Fruit fly (Drosophila melanogaster) whole organism, embryonic: ENCODE data around the gene CG10700.

Experiments used
- Awh ChIP-seq: fragments of 200-800 bp; sonication (Bioruptor generic); IDR thresholded peaks from 2 replicates; pipeline ENCODE4, ENCODE4 v1.3.6; 2022; ENCODE audit warnings: missing biosample characterization, missing genetic modification characterization
- CG10274 ChIP-seq: fragments of 200-800 bp; sonication (Bioruptor generic); optimal IDR thresholded peaks from 3 replicates; lab custom pipeline; 2017; ENCODE audit warnings: missing biosample characterization, mild to moderate bottlenecking, missing genetic modification characterization
- CG11456 ChIP-seq: fragments of 200-800 bp; sonication (Bioruptor generic); IDR thresholded peaks from 3 replicates; pipeline ENCODE4 v1.3.6; 2022; ENCODE audit warnings: missing biosample characterization, missing genetic modification characterization
- CG15479 ChIP-seq: fragments of 200-800 bp; sonication (Bioruptor generic); optimal IDR thresholded peaks from 3 replicates; lab custom pipeline; 2019; ENCODE audit warnings: missing biosample characterization, mild to moderate bottlenecking, missing genetic modification characterization, moderate library complexity
- CG15601 ChIP-seq: fragments of 200-800 bp; sonication (Bioruptor generic); optimal IDR thresholded peaks from 3 replicates; lab custom pipeline; 2019; ENCODE audit warnings: missing biosample characterization, mild to moderate bottlenecking, missing genetic modification characterization, moderate library complexity
- CG17186 ChIP-seq: fragments of 200-800 bp; sonication (Bioruptor generic); optimal IDR thresholded peaks from 3 replicates; lab custom pipeline; 2017; ENCODE audit warnings: missing biosample characterization, missing genetic modification reagents, missing genetic modification characterization
- CG2875 ChIP-seq: fragments of 200-800 bp; sonication (Bioruptor generic); optimal IDR thresholded peaks from 2 replicates; lab custom pipeline; 2017; ENCODE audit warnings: missing biosample characterization, mild to moderate bottlenecking, missing genetic modification characterization, missing genetic modification reagents
- CG31224 ChIP-seq: fragments of 200-800 bp; sonication (Bioruptor generic); IDR thresholded peaks from 2 replicates; pipeline ENCODE4 v1.3.6; 2022; ENCODE audit warnings: missing biosample characterization, missing genetic modification characterization
- CG7987 ChIP-seq: fragments of 200-800 bp; sonication (Bioruptor generic); optimal IDR thresholded peaks from 2 replicates; lab custom pipeline; 2018; ENCODE audit warnings: missing biosample characterization, mild to moderate bottlenecking, missing genetic modification characterization, moderate library complexity
- E2f2 ChIP-seq: fragments of 200-800 bp; sonication (Bioruptor generic); IDR thresholded peaks from 2 replicates; pipeline ENCODE4 v1.3.6; 2022; ENCODE audit warnings: missing biosample characterization, missing genetic modification characterization
- Eip74EF ChIP-seq, 2 experiments: fragments of 200-800 bp in 1 of 2; fragments of >200 bp in 1 of 2; sonication (Bioruptor generic) in 1 of 2; optimal IDR thresholded peaks; 2 replicates each; lab custom pipeline; 2017 to 2019; ENCODE audit warnings: missing biosample characterization in 2 of 2, missing genetic modification characterization in 2 of 2, mild to moderate bottlenecking in 1 of 2, moderate library complexity in 1 of 2
- Gug ChIP-seq: fragments of 200-800 bp; sonication (Bioruptor generic); IDR thresholded peaks from 4 replicates; pipeline ENCODE4 v1.3.6; 2022; ENCODE audit warnings: missing biosample characterization, missing genetic modification characterization
- Lim3 ChIP-seq: fragments of 200-800 bp; sonication (Bioruptor generic); IDR thresholded peaks from 2 replicates; pipeline ENCODE4 v1.3.6; 2022; ENCODE audit warnings: missing biosample characterization, missing genetic modification characterization
- MESR4 ChIP-seq: fragments of 200-800 bp; sonication (Bioruptor generic); optimal IDR thresholded peaks from 2 replicates; lab custom pipeline; 2018; ENCODE audit warnings: missing biosample characterization, mild to moderate bottlenecking, missing genetic modification characterization, moderate library complexity
- Med ChIP-seq: fragments of 200-800 bp; sonication (Bioruptor generic); peaks from one replicate; lab custom pipeline; 2016; ENCODE audit warnings: missing biosample characterization, missing genetic modification characterization, mild to moderate bottlenecking, inconsistent platforms, moderate library complexity
- Mrtf ChIP-seq: fragments of 200-800 bp; sonication (Bioruptor generic); IDR thresholded peaks from 3 replicates; pipeline ENCODE4 v1.3.6; 2022; ENCODE audit warnings: missing biosample characterization, missing genetic modification characterization
- Trl ChIP-seq, 3 experiments: fragments of >200 bp in 2 of 3; fragments of 200-800 bp in 1 of 3; sonication (Bioruptor generic) in 1 of 3; optimal IDR thresholded peaks; 2 replicates in 1 of 3; 3 replicates in 2 of 3; lab custom pipeline; 2016 to 2017; ENCODE audit warnings: missing biosample characterization in 1 of 3, missing genetic modification characterization in 1 of 3
- bab2 ChIP-seq: fragments of 200-800 bp; sonication (Bioruptor generic); optimal IDR thresholded peaks from 2 replicates; lab custom pipeline; 2016; ENCODE audit warnings: missing biosample characterization, missing genetic modification characterization
- caup ChIP-seq: fragments of 200-800 bp; sonication (Bioruptor generic); optimal IDR thresholded peaks from 3 replicates; lab custom pipeline; 2017; ENCODE audit warnings: missing biosample characterization, mild to moderate bottlenecking, missing genetic modification characterization, moderate library complexity; ENCODE audit not compliant: severe bottlenecking
- crol ChIP-seq: fragments of 200-800 bp; sonication (Bioruptor generic); IDR thresholded peaks from 2 replicates; pipeline ENCODE4 v1.3.6; 2022; ENCODE audit warnings: missing biosample characterization, missing genetic modification characterization
- exex ChIP-seq: fragments of 200-800 bp; sonication (Bioruptor generic); optimal IDR thresholded peaks from 4 replicates; lab custom pipeline; 2018; ENCODE audit warnings: missing biosample characterization, mild to moderate bottlenecking, missing genetic modification characterization, moderate library complexity
- fd3F ChIP-seq: fragments of 200-800 bp; sonication (Bioruptor generic); optimal IDR thresholded peaks from 2 replicates; lab custom pipeline; 2018; ENCODE audit warnings: missing biosample characterization, mild to moderate bottlenecking, missing genetic modification characterization, moderate library complexity
- grn ChIP-seq: fragments of 200-800 bp; sonication (Bioruptor generic); optimal IDR thresholded peaks from 3 replicates; lab custom pipeline; 2017; ENCODE audit warnings: missing biosample characterization, missing genetic modification characterization
- hbn ChIP-seq: fragments of 200-800 bp; sonication (Bioruptor generic); IDR thresholded peaks from 2 replicates; pipeline ENCODE4 v1.3.6; 2022; ENCODE audit warnings: missing biosample characterization, missing genetic modification characterization; ENCODE audit not compliant: partially characterized antibody
- her ChIP-seq: fragments of 200-800 bp; sonication (Bioruptor generic); optimal IDR thresholded peaks from 2 replicates; lab custom pipeline; 2016; ENCODE audit warnings: missing biosample characterization, missing genetic modification characterization
- inv ChIP-seq: fragments of 200-800 bp; sonication (Bioruptor generic); IDR thresholded peaks from 2 replicates; pipeline ENCODE4 v1.3.6; 2022; ENCODE audit warnings: missing biosample characterization, missing genetic modification characterization; ENCODE audit not compliant: partially characterized antibody
- knrl ChIP-seq: fragments of 200-800 bp; sonication (Bioruptor generic); IDR thresholded peaks from 3 replicates; pipeline ENCODE4 v1.3.6; 2022; ENCODE audit warnings: missing biosample characterization, missing genetic modification characterization; ENCODE audit not compliant: partially characterized antibody
- lab ChIP-seq: fragments of 200-800 bp; sonication (Bioruptor generic); optimal IDR thresholded peaks from 3 replicates; lab custom pipeline; 2017; ENCODE audit warnings: missing biosample characterization, missing genetic modification characterization, mild to moderate bottlenecking, moderate library complexity, missing genetic modification reagents
- lola ChIP-seq, 3 experiments: fragments of >200 bp in 2 of 3; fragments of 200-800 bp in 1 of 3; sonication (Bioruptor generic) in 1 of 3; optimal IDR thresholded peaks; 2 replicates each; lab custom pipeline; 2017 to 2019; ENCODE audit warnings: missing biosample characterization in 3 of 3, missing genetic modification characterization in 3 of 3, mild to moderate bottlenecking in 1 of 3, moderate library complexity in 1 of 3
- mirr ChIP-seq: fragments of 200-800 bp; sonication (Bioruptor generic); optimal IDR thresholded peaks from 3 replicates; lab custom pipeline; 2018; ENCODE audit warnings: missing biosample characterization, mild to moderate bottlenecking, missing genetic modification characterization
- nerfin-2 ChIP-seq: fragments of 200-800 bp; sonication (Bioruptor generic); IDR thresholded peaks from 2 replicates; pipeline ENCODE4 v1.3.6; 2022; ENCODE audit warnings: missing biosample characterization, missing genetic modification characterization; ENCODE audit not compliant: partially characterized antibody
- odd ChIP-seq: fragments of 200-800 bp; sonication (Bioruptor generic); optimal IDR thresholded peaks from 2 replicates; lab custom pipeline; 2017; ENCODE audit warnings: missing biosample characterization, mild to moderate bottlenecking, missing genetic modification characterization
- p53 ChIP-seq: fragments of 200-800 bp; sonication (Bioruptor generic); optimal IDR thresholded peaks from 2 replicates; lab custom pipeline; 2016; ENCODE audit warnings: missing biosample characterization, missing genetic modification characterization
- stwl ChIP-seq: fragments of 200-800 bp; sonication (Bioruptor generic); optimal IDR thresholded peaks from 3 replicates; lab custom pipeline; 2018; ENCODE audit warnings: missing biosample characterization, mild to moderate bottlenecking, missing genetic modification characterization, moderate library complexity
- tx ChIP-seq: fragments of 200-800 bp; sonication (Bioruptor generic); optimal IDR thresholded peaks from 2 replicates; lab custom pipeline; 2016; ENCODE audit warnings: missing biosample characterization, missing genetic modification characterization
- wdn ChIP-seq: fragments of 200-800 bp; sonication (Bioruptor generic); IDR thresholded peaks from 2 replicates; pipeline ENCODE4 v1.3.6; 2022; ENCODE audit warnings: missing biosample characterization, missing genetic modification characterization

Gene CG10700

dm6 chr2L:19103176-19103921, 24.5 kb upstream of the CG10700 start (continued):
- TF ChIP-seq Awh (GFP tag; lab: Robert Waterston, UW) (0 out of 2 replicates have a peak, but pooled peaks have one; percentile 48), crol (GFP tag; lab: Robert Waterston, UW) (peak; percentile 84), CG2875 (no peak), lola (GFP tag; optimal IDR thresholded peaks at IDR 0.05; lab: Kevin White, UChicago) (no peak), Mrtf (GFP tag; lab: Robert Waterston, UW) (no peak)

dm6 chr2L:19101744-19102143, 22.9 kb upstream of the CG10700 start, which contains the start of the genes CG17344 and CG43731:
CG17344 (plus strand) TSS chr2L:19102044.
CG43731 (plus strand) TSS chr2L:19102044.
- no peak for TF ChIP-seq nerfin-2 (GFP tag; lab: Robert Waterston, UW)
- no peak for TF ChIP-seq bab2 (GFP tag; lab: Kevin White, UChicago)
- TF ChIP-seq exex: no peak
- no peak for TF ChIP-seq CG17186
- TF ChIP-seq her (GFP tag; lab: Kevin White, UChicago): no peak
- no peak for TF ChIP-seq E2f2 (GFP tag; lab: Robert Waterston, UW)
- no peak for TF ChIP-seq Eip74EF (GFP tag; optimal IDR thresholded peaks at IDR 0.05; lab: Kevin White, UChicago)
- no peak for TF ChIP-seq wdn
- no peak for TF ChIP-seq CG7987 (GFP tag; lab: Kevin White, UChicago)
- no peak for TF ChIP-seq CG10274 (GFP tag; lab: Kevin White, UChicago)
- no peak for TF ChIP-seq fd3F (GFP tag; lab: Kevin White, UChicago)
- TF ChIP-seq knrl (GFP tag; lab: Robert Waterston, UW): no peak
- no peak for TF ChIP-seq hbn (GFP tag; lab: Robert Waterston, UW)
- TF ChIP-seq Trl (optimal IDR thresholded peaks at IDR 0.05; lab: Kevin White, UChicago): no peak
- no peak for TF ChIP-seq Trl (GFP tag; optimal IDR thresholded peaks at IDR 0.05; lab: Kevin White, UChicago)
- no peak for TF ChIP-seq MESR4
- TF ChIP-seq, all 482 proteins: peak for 0

dm6 chr2L:19098668-19099067, 19.8 kb upstream of the CG10700 start:
- peak; percentile 80 for TF ChIP-seq mirr
- no peak for TF ChIP-seq CG11456
- no peak for TF ChIP-seq stwl
- TF ChIP-seq p53 (GFP tag; lab: Kevin White, UChicago): no peak
- TF ChIP-seq CG31224: no peak
- no peak for TF ChIP-seq inv (GFP tag; lab: Robert Waterston, UW)
- peak; percentile 48 for TF ChIP-seq exex
- TF ChIP-seq Med (GFP tag; lab: Kevin White, UChicago): peak; percentile 68
- no peak for TF ChIP-seq CG15601 (tag; lab: Kevin White, UChicago)
- peak; percentile 52 for TF ChIP-seq grn (GFP tag; lab: Kevin White, UChicago)
- peak; percentile 13 for TF ChIP-seq odd (GFP tag; lab: Kevin White, UChicago)
- peak; percentile 46 for TF ChIP-seq CG15479 (GFP tag; lab: Kevin White, UChicago)
- TF ChIP-seq tx (GFP tag; lab: Kevin White, UChicago): no peak
- TF ChIP-seq Lim3 (GFP tag; lab: Robert Waterston, UW): peak; percentile 82; the same call in 1 of the 2 replicates
- no peak for TF ChIP-seq Gug (GFP tag; lab: Robert Waterston, UW)
- TF ChIP-seq caup (GFP tag; lab: Kevin White, UChicago): peak; percentile 70
- peak; percentile 2 for TF ChIP-seq lab (GFP tag; lab: Kevin White, UChicago)
